Worm (Caenorhabditis elegans) whole organism, L4 larva: Measurements from ENCODE around the gene clec-214.

Experiments
- D1046.2 ChIP-seq: fragments of 200-800 bp; sonication (Bioruptor generic); IDR thresholded peaks from 2 replicates; pipeline ENCODE4 v1.3.6; 2022; ENCODE audit warnings: missing genetic modification characterization, missing compliant biosample characterization
- F10B5.3 ChIP-seq: sonication (generic microtip); optimal IDR thresholded peaks from 2 replicates; lab custom pipeline; 2016; ENCODE audit warnings: mild to moderate bottlenecking, missing genetic modification characterization, missing compliant biosample characterization
- F49E8.2 ChIP-seq: sonication (generic microtip); optimal IDR thresholded peaks from 2 replicates; lab custom pipeline; 2016; ENCODE audit warnings: missing compliant biosample characterization, mild to moderate bottlenecking, missing genetic modification characterization, borderline replicate concordance
- Y105C5A.15 ChIP-seq: fragments of 200-800 bp; sonication (Bioruptor generic); IDR thresholded peaks from 2 replicates; pipeline ENCODE4 v1.3.6; 2022; ENCODE audit warnings: missing genetic modification characterization, missing compliant biosample characterization
- ZK337.2 ChIP-seq: fragments of 200-800 bp; sonication (Bioruptor generic); IDR thresholded peaks from 2 replicates; pipeline ENCODE4 v1.3.6; 2022; ENCODE audit warnings: missing genetic modification reagents, missing genetic modification characterization, missing compliant biosample characterization
- ceh-44 ChIP-seq: fragments of 200-800 bp; sonication (Bioruptor generic); IDR thresholded peaks from 2 replicates; pipeline ENCODE4 v1.3.6; 2022; ENCODE audit warnings: missing genetic modification reagents, missing genetic modification characterization, missing compliant biosample characterization
- ceh-62 ChIP-seq: sonication (generic microtip); optimal IDR thresholded peaks from 2 replicates; lab custom pipeline; 2017; ENCODE audit warnings: missing biosample characterization, missing genetic modification characterization
- ces-1 ChIP-seq: fragments of 150-350 bp; sonication (generic microtip); optimal IDR thresholded peaks from 4 replicates; lab custom pipeline; 2014; ENCODE audit warnings: missing biosample characterization, missing genetic modification reagents, missing genetic modification characterization
- ctbp-1 ChIP-seq: fragments of 200-800 bp; sonication (Bioruptor generic); IDR thresholded peaks from 2 replicates; pipeline ENCODE4 v1.3.6; 2022; ENCODE audit warnings: missing genetic modification reagents, missing genetic modification characterization, missing compliant biosample characterization
- daf-12 ChIP-seq: fragments of 150-350 bp; optimal IDR thresholded peaks from 2 replicates; lab custom pipeline; 2014; ENCODE audit warnings: missing biosample characterization, missing genetic modification reagents, missing genetic modification characterization
- daf-16 ChIP-seq, 3 experiments: sonication (generic microtip); optimal IDR thresholded peaks; 2 replicates each; lab custom pipeline; 2016 to 2017; ENCODE audit warnings: missing genetic modification characterization in 3 of 3, missing genetic modification reagents in 3 of 3, mild to moderate bottlenecking in 2 of 3, missing compliant biosample characterization in 2 of 3, missing biosample characterization in 1 of 3, moderate library complexity in 1 of 3
- daf-8 ChIP-seq: fragments of 200-800 bp; sonication (Bioruptor generic); IDR thresholded peaks from 2 replicates; pipeline ENCODE4 v1.3.6; 2022; ENCODE audit warnings: missing genetic modification characterization, missing compliant biosample characterization
- dmd-6 ChIP-seq: fragments of 200-800 bp; sonication (Bioruptor generic); IDR thresholded peaks from 2 replicates; pipeline ENCODE4 v1.3.6; 2022; ENCODE audit warnings: missing genetic modification reagents, missing genetic modification characterization, missing compliant biosample characterization
- gei-8 ChIP-seq: fragments of 200-800 bp; sonication (Bioruptor generic); optimal IDR thresholded peaks from 2 replicates; lab custom pipeline; 2018; ENCODE audit warnings: mild to moderate bottlenecking, missing genetic modification characterization, missing compliant biosample characterization
- hif-1 ChIP-seq, 2 experiments: sonication (generic microtip); optimal IDR thresholded peaks; 2 replicates each; lab custom pipeline; 2016 to 2017; ENCODE audit warnings: missing compliant biosample characterization in 2 of 2, missing genetic modification characterization in 2 of 2, missing genetic modification reagents in 2 of 2, missing genotype in 2 of 2, mild to moderate bottlenecking in 1 of 2
- lim-7 ChIP-seq: fragments of 200-800 bp; sonication (Bioruptor generic); IDR thresholded peaks from 2 replicates; pipeline ENCODE4 v1.3.6; 2022; ENCODE audit warnings: missing genetic modification characterization, missing compliant biosample characterization
- lin-1 ChIP-seq: fragments of 200-800 bp; sonication (Bioruptor generic); IDR thresholded peaks from 2 replicates; pipeline ENCODE4 v1.3.6; 2022; ENCODE audit warnings: missing genetic modification reagents, missing genetic modification characterization, missing compliant biosample characterization
- mep-1 ChIP-seq: fragments of 150-350 bp; sonication (generic microtip); optimal IDR thresholded peaks from 3 replicates; lab custom pipeline; 2014; ENCODE audit warnings: missing biosample characterization, missing genetic modification characterization
- mes-2 ChIP-seq: sonication (generic microtip); optimal IDR thresholded peaks from 2 replicates; lab custom pipeline; 2016; ENCODE audit warnings: missing genotype, mild to moderate bottlenecking, missing genetic modification characterization, missing compliant biosample characterization; ENCODE audit not compliant: poor library complexity, severe bottlenecking
- mxl-2 ChIP-seq: fragments of 200-800 bp; sonication (Bioruptor generic); conservative IDR thresholded peaks from 2 replicates; pipeline ENCODE4 v1.3.6; 2022; ENCODE audit warnings: missing genetic modification reagents, missing genetic modification characterization, missing compliant biosample characterization
- mxl-3 ChIP-seq: fragments of 200-800 bp; sonication (Bioruptor generic); optimal IDR thresholded peaks from 2 replicates; lab custom pipeline; 2018; ENCODE audit warnings: mild to moderate bottlenecking, missing genetic modification characterization, missing compliant biosample characterization
- nhr-102 ChIP-seq: sonication (generic microtip); optimal IDR thresholded peaks from 2 replicates; lab custom pipeline; 2016; ENCODE audit warnings: mild to moderate bottlenecking, missing genetic modification characterization, moderate library complexity, missing compliant biosample characterization
- nhr-111 ChIP-seq: fragments of 200-800 bp; sonication (Bioruptor generic); optimal IDR thresholded peaks from 2 replicates; lab custom pipeline; 2018; ENCODE audit warnings: mild to moderate bottlenecking, missing genetic modification characterization, missing compliant biosample characterization
- nhr-237 ChIP-seq: sonication (generic microtip); optimal IDR thresholded peaks from 2 replicates; lab custom pipeline; 2017; ENCODE audit warnings: missing biosample characterization, missing genetic modification characterization
- nhr-25 ChIP-seq: sonication (generic microtip); optimal IDR thresholded peaks from 2 replicates; lab custom pipeline; 2017; ENCODE audit warnings: missing genetic modification characterization, mild to moderate bottlenecking, missing compliant biosample characterization, antibody characterized with exemption, moderate library complexity, borderline replicate concordance; ENCODE audit not compliant: insufficient read depth
- nhr-41 ChIP-seq: fragments of 200-800 bp; sonication (Bioruptor generic); IDR thresholded peaks from 2 replicates; pipeline ENCODE4 v1.3.6; 2022; ENCODE audit warnings: missing genetic modification reagents, missing genetic modification characterization, missing compliant biosample characterization
- nhr-76 ChIP-seq: fragments of 150-350 bp; optimal IDR thresholded peaks from 2 replicates; lab custom pipeline; 2014; ENCODE audit warnings: missing biosample characterization, missing genetic modification characterization
- pqm-1 ChIP-seq: sonication (generic microtip); optimal IDR thresholded peaks from 2 replicates; lab custom pipeline; 2017; ENCODE audit warnings: missing biosample characterization, missing genetic modification characterization
- rbr-2 ChIP-seq: sonication (generic microtip); optimal IDR thresholded peaks from 2 replicates; lab custom pipeline; 2016; ENCODE audit warnings: missing genotype, missing genetic modification characterization, missing compliant biosample characterization
- sdz-12 ChIP-seq: fragments of 200-800 bp; sonication (Bioruptor generic); optimal IDR thresholded peaks from 2 replicates; lab custom pipeline; 2018; ENCODE audit warnings: mild to moderate bottlenecking, missing genetic modification characterization, missing compliant biosample characterization
- spr-1 ChIP-seq: sonication (generic microtip); optimal IDR thresholded peaks from 2 replicates; lab custom pipeline; 2016; ENCODE audit warnings: mild to moderate bottlenecking, missing genetic modification characterization, missing compliant biosample characterization
- tag-97 ChIP-seq: fragments of 200-800 bp; sonication (Bioruptor generic); IDR thresholded peaks from 2 replicates; pipeline ENCODE4 v1.3.6; 2022; ENCODE audit warnings: missing genetic modification characterization, missing compliant biosample characterization
- unc-130 ChIP-seq: sonication (generic microtip); optimal IDR thresholded peaks from 2 replicates; lab custom pipeline; 2016; ENCODE audit warnings: missing genetic modification reagents, missing genetic modification characterization, missing compliant biosample characterization
- unc-62 ChIP-seq, 3 experiments: fragments of 150-350 bp in 1 of 3; sonication (generic microtip); optimal IDR thresholded peaks in 2 of 3; peaks in 1 of 3; 1 replicate in 1 of 3; 2 replicates in 2 of 3; lab custom pipeline; 2014 to 2017; ENCODE audit warnings: missing biosample characterization in 3 of 3, missing genetic modification characterization in 3 of 3, missing genetic modification reagents in 3 of 3, missing genotype in 1 of 3
- vab-7 ChIP-seq: fragments of 200-800 bp; sonication (Bioruptor generic); IDR thresholded peaks from 2 replicates; pipeline ENCODE4 v1.3.6; 2022; ENCODE audit warnings: missing genetic modification reagents, missing genetic modification characterization, missing compliant biosample characterization
- zfp-3 ChIP-seq: fragments of 200-800 bp; sonication (Bioruptor generic); conservative IDR thresholded peaks from 2 replicates; pipeline ENCODE4 v1.3.6; 2022; ENCODE audit warnings: missing genetic modification reagents, missing genetic modification characterization, missing compliant biosample characterization
- zip-2 ChIP-seq: fragments of 150-350 bp; optimal IDR thresholded peaks from 2 replicates; lab custom pipeline; 2014; ENCODE audit warnings: missing biosample characterization, missing genetic modification characterization
- ztf-11 ChIP-seq: fragments of 150-350 bp; optimal IDR thresholded peaks from 2 replicates; lab custom pipeline; 2014; ENCODE audit warnings: missing biosample characterization, missing genetic modification characterization
- ztf-7 ChIP-seq: fragments of 150-350 bp; optimal IDR thresholded peaks from 2 replicates; lab custom pipeline; 2014; ENCODE audit warnings: missing biosample characterization, missing genetic modification characterization

The clec-214 gene

ce11 chrV:7641718-7642117 lies 31.5 kb downstream of the clec-214 start:
- TF ChIP-seq ces-1 (GFP tag; lab: Kevin White, UChicago) (no peak), unc-62 (GFP tag; optimal IDR thresholded peaks at IDR 0.05 in 1 of 2; lab: Kevin White, UChicago) (peak in 1 of 2 experiments; percentile 92), unc-62 (tag; optimal IDR thresholded peaks at IDR 0.05; lab: Kevin White, UChicago) (no peak), nhr-102 (tag; lab: Kevin White, UChicago) (no peak)

DNA sequence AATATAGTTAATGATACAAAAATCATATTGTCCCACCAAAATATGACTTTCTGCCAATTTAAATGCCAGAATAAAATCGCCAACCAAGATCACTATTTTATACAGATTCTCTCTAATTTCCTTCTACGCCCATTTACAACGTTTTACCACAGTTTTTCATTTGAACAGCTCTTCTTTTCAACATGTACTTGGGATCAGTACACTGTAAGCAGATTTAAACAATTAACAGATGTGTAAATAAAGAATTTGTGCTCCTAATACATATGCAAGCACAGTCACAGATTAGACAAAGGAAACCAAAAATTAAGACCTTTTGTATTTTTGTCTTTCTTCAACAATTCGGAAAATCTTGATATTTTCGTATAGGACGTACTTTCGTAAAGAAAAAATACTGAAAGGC lies 33.2 kb downstream of the clec-214 start, which contains the start of gene F07C4.11:
Gene F07C4.11, minus strand, starts transcription at position 101 of the 400 bp plus-strand sequence.
- TF ChIP-seq ZK337.2 (GFP tag; lab: Robert Waterston, UW) (no peak), zip-2 (tag; lab: Kevin White, UChicago) (no peak), daf-16 (GFP tag; optimal IDR thresholded peaks at IDR 0.05; lab: Kevin White, UChicago) (no peak), daf-16 (tag; optimal IDR thresholded peaks at IDR 0.05; lab: Kevin White, UChicago) (no peak), nhr-41 (no peak), nhr-111 (GFP tag; lab: Kevin White, UChicago) (no peak), mes-2 (tag; lab: Kevin White, UChicago) (no peak), lin-1 (GFP tag; lab: Robert Waterston, UW) (no peak), ztf-11 (tag; lab: Kevin White, UChicago) (no peak), mep-1 (tag; lab: Kevin White, UChicago) (no peak), nhr-237 (tag; lab: Kevin White, UChicago) (no peak), spr-1 (tag; lab: Kevin White, UChicago) (no peak), ceh-62 (tag; lab: Kevin White, UChicago) (no peak), daf-12 (tag; lab: Kevin White, UChicago) (no peak), dmd-6 (GFP tag; lab: Robert Waterston, UW) (no peak), vab-7 (no peak), pqm-1 (tag; lab: Kevin White, UChicago) (no peak), unc-130 (GFP tag; lab: Kevin White, UChicago) (no peak)

DNA sequence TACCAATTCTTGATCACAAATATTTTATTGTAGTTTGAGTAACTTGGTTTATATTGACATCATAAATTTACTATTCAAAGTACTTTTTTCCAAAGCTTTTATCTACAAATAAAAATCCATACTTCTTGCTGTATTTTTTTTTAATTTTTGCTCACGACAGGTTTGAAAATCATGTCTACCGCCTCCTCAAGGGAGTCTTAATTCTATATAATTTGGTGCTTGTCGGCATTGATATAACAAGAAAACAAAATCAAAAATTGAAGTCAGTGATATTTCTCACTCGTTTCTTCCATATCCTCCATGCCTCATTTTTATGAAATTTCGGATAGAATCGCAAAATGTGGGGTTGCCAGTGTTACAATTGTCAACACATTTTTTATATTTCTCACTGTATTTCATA lies 35.3 kb downstream of the clec-214 start, which contains the start of gene str-47:
Gene str-47, plus strand, starts transcription at position 301 of the 400 bp plus-strand sequence.
- TF ChIP-seq mxl-3 (GFP tag; lab: Kevin White, UChicago), result no peak
- TF ChIP-seq tag-97 (GFP tag; lab: Robert Waterston, UW), result no peak
- no peak for TF ChIP-seq ctbp-1 (GFP tag; lab: Robert Waterston, UW)
- no peak for TF ChIP-seq F10B5.3 (tag; lab: Kevin White, UChicago)
- TF ChIP-seq sdz-12 (GFP tag; lab: Kevin White, UChicago), result no peak
- TF ChIP-seq D1046.2, result no peak
- no peak for TF ChIP-seq F49E8.2
- TF ChIP-seq rbr-2 (tag; lab: Kevin White, UChicago), result no peak
- no peak for TF ChIP-seq nhr-25 (tag; lab: Kevin White, UChicago)
- TF ChIP-seq lim-7, result no peak
- TF ChIP-seq ztf-7 (tag; lab: Kevin White, UChicago), result no peak
- no peak for TF ChIP-seq Y105C5A.15 (GFP tag; lab: Robert Waterston, UW)
- no peak for TF ChIP-seq mxl-2 (GFP tag; lab: Robert Waterston, UW)
- no peak for TF ChIP-seq daf-8
- no peak for TF ChIP-seq gei-8 (GFP tag; lab: Kevin White, UChicago)
- TF ChIP-seq zfp-3 (GFP tag; lab: Robert Waterston, UW), result no peak
- TF ChIP-seq unc-62 (GFP tag; optimal IDR thresholded peaks at IDR 0.05 in 1 of 2; lab: Kevin White, UChicago), result no peak
- no peak for TF ChIP-seq unc-62 (tag; optimal IDR thresholded peaks at IDR 0.05; lab: Kevin White, UChicago)
- no peak for TF ChIP-seq ceh-44 (GFP tag; lab: Robert Waterston, UW)
- TF ChIP-seq hif-1 (tag; optimal IDR thresholded peaks at IDR 0.05; lab: Kevin White, UChicago), result no peak
- TF ChIP-seq nhr-76 (tag; lab: Kevin White, UChicago), result no peak
